Worm (Caenorhabditis elegans) whole organism, L4 larva: ENCODE measurements around the gene nas-32.

Experiments used
- F10B5.3 ChIP-seq: sonication (generic microtip); optimal IDR thresholded peaks from 2 replicates; lab custom pipeline; 2016; ENCODE audit warnings: mild to moderate bottlenecking, missing genetic modification characterization, missing compliant biosample characterization
- F37D6.2 ChIP-seq: sonication (generic microtip); optimal IDR thresholded peaks from 2 replicates; lab custom pipeline; 2016; ENCODE audit warnings: mild to moderate bottlenecking, missing genetic modification characterization, missing compliant biosample characterization
- R02D3.7 ChIP-seq: fragments of 150-350 bp; sonication (generic microtip); optimal IDR thresholded peaks from 3 replicates; lab custom pipeline; 2014; ENCODE audit warnings: missing biosample characterization, missing genetic modification characterization
- T26A8.4 ChIP-seq: fragments of 200-800 bp; sonication (Bioruptor generic); IDR thresholded peaks from 2 replicates; pipeline ENCODE4 v1.3.6; 2022; ENCODE audit warnings: missing genetic modification characterization, missing compliant biosample characterization
- aly-2 ChIP-seq: sonication (generic microtip); optimal IDR thresholded peaks from 2 replicates; lab custom pipeline; 2018; ENCODE audit warnings: missing biosample characterization, missing genetic modification characterization
- arid-1 ChIP-seq: fragments of 200-800 bp; sonication (Bioruptor generic); conservative IDR thresholded peaks from 2 replicates; pipeline ENCODE4 v1.3.6; 2022; ENCODE audit warnings: missing genetic modification reagents, missing genetic modification characterization, missing compliant biosample characterization
- ceh-28 ChIP-seq: fragments of 150-350 bp; optimal IDR thresholded peaks from 2 replicates; lab custom pipeline; 2014; ENCODE audit warnings: missing biosample characterization, missing genetic modification reagents, missing genetic modification characterization
- ceh-82 ChIP-seq: sonication (generic microtip); optimal IDR thresholded peaks from 2 replicates; lab custom pipeline; 2017; ENCODE audit warnings: missing biosample characterization, missing genetic modification characterization
- ces-1 ChIP-seq: fragments of 150-350 bp; sonication (generic microtip); optimal IDR thresholded peaks from 4 replicates; lab custom pipeline; 2014; ENCODE audit warnings: missing biosample characterization, missing genetic modification reagents, missing genetic modification characterization
- cey-2 ChIP-seq: sonication (generic microtip); optimal IDR thresholded peaks from 3 replicates; lab custom pipeline; 2017; ENCODE audit warnings: missing genetic modification characterization, mild to moderate bottlenecking, missing compliant biosample characterization, antibody characterized with exemption, borderline replicate concordance; ENCODE audit not compliant: insufficient read depth
- ctbp-1 ChIP-seq: fragments of 200-800 bp; sonication (Bioruptor generic); IDR thresholded peaks from 2 replicates; pipeline ENCODE4 v1.3.6; 2022; ENCODE audit warnings: missing genetic modification reagents, missing genetic modification characterization, missing compliant biosample characterization
- daf-12 ChIP-seq: fragments of 150-350 bp; optimal IDR thresholded peaks from 2 replicates; lab custom pipeline; 2014; ENCODE audit warnings: missing biosample characterization, missing genetic modification reagents, missing genetic modification characterization
- daf-8 ChIP-seq: fragments of 200-800 bp; sonication (Bioruptor generic); IDR thresholded peaks from 2 replicates; pipeline ENCODE4 v1.3.6; 2022; ENCODE audit warnings: missing genetic modification characterization, missing compliant biosample characterization
- dpl-1 ChIP-seq: fragments of 150-350 bp; optimal IDR thresholded peaks from 2 replicates; lab custom pipeline; 2014; ENCODE audit warnings: missing biosample characterization, missing genetic modification reagents, missing genetic modification characterization
- duxl-1 ChIP-seq: sonication (generic microtip); optimal IDR thresholded peaks from 2 replicates; lab custom pipeline; 2016; ENCODE audit warnings: mild to moderate bottlenecking, missing genetic modification characterization, moderate library complexity, missing compliant biosample characterization; ENCODE audit not compliant: poor library complexity
- dve-1 ChIP-seq: sonication (generic microtip); optimal IDR thresholded peaks from 2 replicates; lab custom pipeline; 2017; ENCODE audit warnings: antibody characterized with exemption, mild to moderate bottlenecking, missing genetic modification characterization, missing compliant biosample characterization; ENCODE audit not compliant: insufficient read depth
- egl-43 ChIP-seq: fragments of 200-800 bp; sonication (Bioruptor generic); IDR thresholded peaks from 2 replicates; pipeline ENCODE4 v1.3.6; 2022; ENCODE audit warnings: missing genetic modification reagents, missing genetic modification characterization, missing compliant biosample characterization
- fkh-10 ChIP-seq: fragments of 150-350 bp; optimal IDR thresholded peaks from 2 replicates; lab custom pipeline; 2014; ENCODE audit warnings: missing biosample characterization, missing genetic modification reagents, missing genetic modification characterization
- hlh-11 ChIP-seq: fragments of 200-800 bp; sonication (Bioruptor generic); optimal IDR thresholded peaks from 2 replicates; lab custom pipeline; 2018; ENCODE audit warnings: mild to moderate bottlenecking, missing genetic modification characterization, missing compliant biosample characterization
- hlh-30 ChIP-seq: sonication (generic microtip); optimal IDR thresholded peaks from 2 replicates; lab custom pipeline; 2017; ENCODE audit warnings: antibody characterized with exemption, mild to moderate bottlenecking, missing genetic modification characterization, missing compliant biosample characterization; ENCODE audit not compliant: insufficient read depth
- jun-1 ChIP-seq: fragments of 150-350 bp; optimal IDR thresholded peaks from 2 replicates; lab custom pipeline; 2014; ENCODE audit warnings: missing biosample characterization, missing genetic modification reagents, missing genetic modification characterization
- lin-1 ChIP-seq: fragments of 200-800 bp; sonication (Bioruptor generic); IDR thresholded peaks from 2 replicates; pipeline ENCODE4 v1.3.6; 2022; ENCODE audit warnings: missing genetic modification reagents, missing genetic modification characterization, missing compliant biosample characterization
- lin-13 ChIP-seq: fragments of 150-350 bp; optimal IDR thresholded peaks from 2 replicates; lab custom pipeline; 2014; ENCODE audit warnings: missing biosample characterization, missing genetic modification reagents, missing genetic modification characterization
- lin-38 ChIP-seq: fragments of 200-800 bp; sonication (Bioruptor generic); IDR thresholded peaks from 2 replicates; pipeline ENCODE4 v1.3.6; 2022; ENCODE audit warnings: missing genetic modification reagents, missing genetic modification characterization, missing compliant biosample characterization
- madf-9 ChIP-seq: fragments of 200-800 bp; sonication (Bioruptor generic); conservative IDR thresholded peaks from 2 replicates; pipeline ENCODE4 v1.3.6; 2022; ENCODE audit warnings: missing genetic modification reagents, missing genetic modification characterization, missing compliant biosample characterization
- mep-1 ChIP-seq: fragments of 150-350 bp; sonication (generic microtip); optimal IDR thresholded peaks from 3 replicates; lab custom pipeline; 2014; ENCODE audit warnings: missing biosample characterization, missing genetic modification characterization
- nhr-102 ChIP-seq: sonication (generic microtip); optimal IDR thresholded peaks from 2 replicates; lab custom pipeline; 2016; ENCODE audit warnings: mild to moderate bottlenecking, missing genetic modification characterization, moderate library complexity, missing compliant biosample characterization
- nhr-42 ChIP-seq: fragments of 200-800 bp; sonication (Bioruptor generic); IDR thresholded peaks from 2 replicates; pipeline ENCODE4 v1.3.6; 2022; ENCODE audit warnings: missing genetic modification characterization, missing compliant biosample characterization
- nhr-48 ChIP-seq: sonication (generic microtip); optimal IDR thresholded peaks from 2 replicates; lab custom pipeline; 2016; ENCODE audit warnings: mild to moderate bottlenecking, missing genetic modification characterization, missing compliant biosample characterization
- pqm-1 ChIP-seq: sonication (generic microtip); optimal IDR thresholded peaks from 2 replicates; lab custom pipeline; 2017; ENCODE audit warnings: missing biosample characterization, missing genetic modification characterization
- saeg-2 ChIP-seq: fragments of 200-800 bp; sonication (Bioruptor generic); IDR thresholded peaks from 2 replicates; pipeline ENCODE4 v1.3.6; 2022; ENCODE audit warnings: missing genetic modification reagents, missing genetic modification characterization, missing compliant biosample characterization
- set-16 ChIP-seq: fragments of 200-800 bp; sonication (Bioruptor generic); IDR thresholded peaks from 2 replicates; pipeline ENCODE4 v1.3.6; 2022; ENCODE audit warnings: missing genetic modification reagents, missing genetic modification characterization, missing compliant biosample characterization
- unc-130 ChIP-seq: sonication (generic microtip); optimal IDR thresholded peaks from 2 replicates; lab custom pipeline; 2016; ENCODE audit warnings: missing genetic modification reagents, missing genetic modification characterization, missing compliant biosample characterization
- zfp-3 ChIP-seq: fragments of 200-800 bp; sonication (Bioruptor generic); conservative IDR thresholded peaks from 2 replicates; pipeline ENCODE4 v1.3.6; 2022; ENCODE audit warnings: missing genetic modification reagents, missing genetic modification characterization, missing compliant biosample characterization
- zip-11 ChIP-seq: fragments of 200-800 bp; sonication (Bioruptor generic); IDR thresholded peaks from 2 replicates; pipeline ENCODE4 v1.3.6; 2022; ENCODE audit warnings: missing genetic modification characterization, missing compliant biosample characterization

The nas-32 gene

ce11 chrV:889216-889615, 9.8 kb downstream of the nas-32 start, which contains the start of gene T02B11.6:
Gene T02B11.6, minus strand, starts transcription at chrV:889316.
- TF ChIP-seq unc-130 (GFP tag; lab: Kevin White, UChicago) = no peak
- TF ChIP-seq lin-13 = no peak
- no peak for TF ChIP-seq duxl-1 (tag; lab: Kevin White, UChicago)
- TF ChIP-seq, all 104 proteins: peak for 0

ce11 chrV:884324-884723, 14.7 kb downstream of the nas-32 start, which contains the start of gene srj-38:
Gene srj-38, minus strand, starts transcription at chrV:884424.
- TF ChIP-seq pqm-1 (tag; lab: Kevin White, UChicago) (no peak), zip-11 (GFP tag; lab: Robert Waterston, UW) (no peak), R02D3.7 (tag; lab: Kevin White, UChicago) (no peak), arid-1 (GFP tag; lab: Robert Waterston, UW) (no peak), hlh-11 (tag; lab: Kevin White, UChicago) (no peak), nhr-48 (no peak), jun-1 (tag; lab: Kevin White, UChicago) (no peak), nhr-42 (GFP tag; lab: Robert Waterston, UW) (no peak), dpl-1 (no peak), zfp-3 (GFP tag; lab: Robert Waterston, UW) (no peak), dve-1 (tag; lab: Kevin White, UChicago) (no peak), ceh-82 (tag; lab: Kevin White, UChicago) (no peak), fkh-10 (GFP tag; lab: Kevin White, UChicago) (no peak), ceh-28 (tag; lab: Kevin White, UChicago) (no peak), ces-1 (GFP tag; lab: Kevin White, UChicago) (no peak), F37D6.2 (tag; lab: Kevin White, UChicago) (no peak), saeg-2 (GFP tag; lab: Robert Waterston, UW) (no peak), F10B5.3 (no peak)

ce11 chrV:879171-879570, 19.8 kb downstream of the nas-32 start, which contains the start of gene srg-53:
Gene srg-53, plus strand, starts transcription at chrV:879471.
- TF ChIP-seq madf-9 (GFP tag; lab: Robert Waterston, UW) (no peak), egl-43 (no peak), ctbp-1 (GFP tag; lab: Robert Waterston, UW) (no peak), lin-1 (GFP tag; lab: Robert Waterston, UW) (no peak), nhr-102 (tag; lab: Kevin White, UChicago) (no peak), arid-1 (GFP tag; lab: Robert Waterston, UW) (no peak), cey-2 (tag; lab: Kevin White, UChicago) (no peak), hlh-30 (tag; lab: Kevin White, UChicago) (no peak), daf-8 (GFP tag; lab: Robert Waterston, UW) (no peak), T26A8.4 (GFP tag; lab: Robert Waterston, UW) (no peak), daf-12 (tag; lab: Kevin White, UChicago) (no peak), set-16 (GFP tag; lab: Robert Waterston, UW) (no peak), lin-38 (GFP tag; lab: Robert Waterston, UW) (no peak), aly-2 (tag; lab: Kevin White, UChicago) (no peak)
- TF ChIP-seq, all 104 proteins: peak for 0

- no peak for TF ChIP-seq mep-1 (tag; lab: Kevin White, UChicago)
These were observed 20.4 kb downstream of the nas-32 start, which contains the start of gene T02B11.8 for ce11 chrV:878567-878966. Gene T02B11.8, minus strand, starts transcription at chrV:878667.
